Fruit fly (Drosophila melanogaster): ENCODE measurements around the gene TORIP.
A peak's percentile ranks its signal among the peaks of the same experiment; 100 is the strongest.

The TORIP gene

DNA sequence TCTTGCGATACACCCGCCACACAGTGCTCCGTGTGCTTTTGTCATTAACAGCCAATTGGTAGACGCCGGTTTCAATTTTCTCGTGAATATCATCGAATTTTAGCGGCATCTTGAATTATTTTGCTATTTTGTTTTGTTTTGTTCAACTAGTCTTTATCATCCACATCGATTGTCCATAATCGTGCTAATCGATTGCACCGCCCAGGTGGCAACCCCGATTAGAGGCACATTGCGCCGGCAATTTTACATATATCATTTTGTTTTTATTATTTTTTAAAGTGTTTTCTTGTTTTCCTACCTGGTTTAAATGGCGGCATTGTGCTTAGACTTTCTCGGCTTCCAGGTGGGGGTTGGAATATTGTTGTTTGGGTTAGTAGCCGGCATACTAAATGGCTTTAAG, 1.0 kb upstream of the TORIP start, which contains the start of gene CG34116 (continued):
- peak; percentile 28 for TF ChIP-seq stwl (tag; optimal IDR thresholded peaks at IDR 0.05)
- peak; percentile 70 for TF ChIP-seq Scr (GFP tag; IDR thresholded peaks at IDR 0.05; ENCODE audit: partially characterized antibody)
- TF ChIP-seq Med (GFP tag) = no peak
- TF ChIP-seq Nf-YA (GFP tag; IDR thresholded peaks at IDR 0.05) = no peak
- no peak for TF ChIP-seq CG4282 (GFP tag; optimal IDR thresholded peaks at IDR 0.05)
- peak; percentile 55; the same call in 1 of the 2 replicates for TF ChIP-seq tna (GFP tag; IDR thresholded peaks at IDR 0.05; ENCODE audit: partially characterized antibody)
- no peak for TF ChIP-seq CG17385 (GFP tag; optimal IDR thresholded peaks at IDR 0.05)
- TF ChIP-seq phol (tag; optimal IDR thresholded peaks at IDR 0.05) = peak; percentile 30
- peak; percentile 59 for TF ChIP-seq nerfin-2 (GFP tag; IDR thresholded peaks at IDR 0.05; ENCODE audit: partially characterized antibody)
- TF ChIP-seq unc-4 (GFP tag; IDR thresholded peaks at IDR 0.05; ENCODE audit: partially characterized antibody) = peak; percentile 57; the same call in 1 of the 2 replicates
- no peak for TF ChIP-seq ro (GFP tag; IDR thresholded peaks at IDR 0.05)
- TF ChIP-seq yki (optimal IDR thresholded peaks at IDR 0.05) = no peak
- no peak for TF ChIP-seq fru (optimal IDR thresholded peaks at IDR 0.05)
- TF ChIP-seq MESR4 (GFP tag; optimal IDR thresholded peaks at IDR 0.05) = peak; percentile 14
- no peak for TF ChIP-seq Mes4 (GFP tag; optimal IDR thresholded peaks at IDR 0.05)
- no peak for TF ChIP-seq Drgx (GFP tag; IDR thresholded peaks at IDR 0.05)
- TF ChIP-seq CG4730 (GFP tag; IDR thresholded peaks at IDR 0.05) = no peak
- peak; percentile 73 for TF ChIP-seq Bgb (GFP tag; IDR thresholded peaks at IDR 0.05; ENCODE audit: partially characterized antibody)
- TF ChIP-seq CG5180 (GFP tag; optimal IDR thresholded peaks at IDR 0.05) = no peak
- no peak for TF ChIP-seq zfh1 (GFP tag; IDR thresholded peaks at IDR 0.05)
- no peak for TF ChIP-seq Deaf1 (tag; optimal IDR thresholded peaks at IDR 0.05)
- TF ChIP-seq lilli (GFP tag; optimal IDR thresholded peaks at IDR 0.05) = no peak
- TF ChIP-seq sisA (GFP tag; IDR thresholded peaks at IDR 0.05) = no peak
- no peak for TF ChIP-seq Oaz (GFP tag; IDR thresholded peaks at IDR 0.05)
- peak; percentile 67 for TF ChIP-seq HLH4C (GFP tag; IDR thresholded peaks at IDR 0.05; ENCODE audit: partially characterized antibody)
- TF ChIP-seq eve (GFP tag; optimal IDR thresholded peaks at IDR 0.05) = no peak
- peak; percentile 65; the same call in 2 of the 3 replicates for TF ChIP-seq knrl (GFP tag; IDR thresholded peaks at IDR 0.05; ENCODE audit: partially characterized antibody)
- no peak for TF ChIP-seq oc (tag; optimal IDR thresholded peaks at IDR 0.05)
- peak; percentile 41; the same call in 1 of the 2 replicates for TF ChIP-seq inv (GFP tag; IDR thresholded peaks at IDR 0.05; ENCODE audit: partially characterized antibody)
- peak; percentile 26 for TF ChIP-seq trem (tag; optimal IDR thresholded peaks at IDR 0.05)
- peak; percentile 22 for TF ChIP-seq Sin3A (optimal IDR thresholded peaks at IDR 0.05)
- peak; percentile 71 for TF ChIP-seq CG13287 (GFP tag; IDR thresholded peaks at IDR 0.05; ENCODE audit: partially characterized antibody)
- no peak for TF ChIP-seq Fer3 (tag; optimal IDR thresholded peaks at IDR 0.05)
- no peak for TF ChIP-seq bcd (GFP tag; optimal IDR thresholded peaks at IDR 0.05)
- TF ChIP-seq insv (GFP tag; optimal IDR thresholded peaks at IDR 0.05) = no peak
- peak; percentile 71 for TF ChIP-seq Dll (GFP tag; IDR thresholded peaks at IDR 0.05; ENCODE audit: partially characterized antibody)
- TF ChIP-seq vvl (GFP tag; IDR thresholded peaks at IDR 0.05) = no peak
- TF ChIP-seq CG6791 (GFP tag; IDR thresholded peaks at IDR 0.05; ENCODE audit: partially characterized antibody) = peak; percentile 84
- no peak for TF ChIP-seq HLH54F (GFP tag; optimal IDR thresholded peaks at IDR 0.05)
- peak; percentile 73 for TF ChIP-seq bbx (GFP tag; IDR thresholded peaks at IDR 0.05; ENCODE audit: partially characterized antibody)
- no peak for TF ChIP-seq gfzf (GFP tag; optimal IDR thresholded peaks at IDR 0.05)
- TF ChIP-seq schlank (tag; optimal IDR thresholded peaks at IDR 0.05) = no peak
- TF ChIP-seq mld (GFP tag; IDR thresholded peaks at IDR 0.05; ENCODE audit: partially characterized antibody) = 0 out of 3 replicates have a peak, but pooled peaks have one; percentile 44
- peak; percentile 38; the same call in 2 of the 3 replicates for TF ChIP-seq CG7963 (GFP tag; IDR thresholded peaks at IDR 0.05; ENCODE audit: partially characterized antibody)
- TF ChIP-seq gsb (GFP tag; IDR thresholded peaks at IDR 0.05) = no peak
- TF ChIP-seq Asciz (GFP tag; optimal IDR thresholded peaks at IDR 0.05) = no peak
- TF ChIP-seq Ets65A (GFP tag) = peak; percentile 38
- TF ChIP-seq Dref (GFP tag; IDR thresholded peaks at IDR 0.05) = peak; percentile 76
- peak; percentile 59 for TF ChIP-seq CG34224 (GFP tag; IDR thresholded peaks at IDR 0.05; ENCODE audit: partially characterized antibody)
- peak; percentile 57; the same call in 2 of the 3 replicates for TF ChIP-seq Opbp (GFP tag; IDR thresholded peaks at IDR 0.05; ENCODE audit: partially characterized antibody)
